Worm (Caenorhabditis elegans): ENCODE measurements around the gene Y39A1A.2.

Gene Y39A1A.2

ce11 chrIII:10604325-10604724, 959 bp upstream of the Y39A1A.2 start:
- TF ChIP-seq ceh-48 (tag; optimal IDR thresholded peaks at IDR 0.05): no peak
- TF ChIP-seq hlh-30 (tag; optimal IDR thresholded peaks at IDR 0.05; ENCODE audit: insufficient read depth): peak; percentile 10

- TF ChIP-seq C08G9.2 (tag; optimal IDR thresholded peaks at IDR 0.05): no peak
- TF ChIP-seq ceh-31 (tag; optimal IDR thresholded peaks at IDR 0.05): no peak
- no peak for TF ChIP-seq ceh-45 (GFP tag; IDR thresholded peaks at IDR 0.05)
- no peak for TF ChIP-seq pros-1 (tag; optimal IDR thresholded peaks at IDR 0.05)
- no peak for TF ChIP-seq zip-5 (tag; optimal IDR thresholded peaks at IDR 0.05)
- TF ChIP-seq ceh-6 (GFP tag; optimal IDR thresholded peaks at IDR 0.05): no peak
- no peak for TF ChIP-seq F13H6.1 (tag; optimal IDR thresholded peaks at IDR 0.05)
- no peak for TF ChIP-seq C38D4.7 (GFP tag; optimal IDR thresholded peaks at IDR 0.05)
- TF ChIP-seq hlh-6 (tag; optimal IDR thresholded peaks at IDR 0.05): no peak
- TF ChIP-seq lim-6 (tag; optimal IDR thresholded peaks at IDR 0.05): no peak
Observed at ce11 chrIII:10600894-10601293, 2.5 kb downstream of the Y39A1A.2 start.

DNA sequence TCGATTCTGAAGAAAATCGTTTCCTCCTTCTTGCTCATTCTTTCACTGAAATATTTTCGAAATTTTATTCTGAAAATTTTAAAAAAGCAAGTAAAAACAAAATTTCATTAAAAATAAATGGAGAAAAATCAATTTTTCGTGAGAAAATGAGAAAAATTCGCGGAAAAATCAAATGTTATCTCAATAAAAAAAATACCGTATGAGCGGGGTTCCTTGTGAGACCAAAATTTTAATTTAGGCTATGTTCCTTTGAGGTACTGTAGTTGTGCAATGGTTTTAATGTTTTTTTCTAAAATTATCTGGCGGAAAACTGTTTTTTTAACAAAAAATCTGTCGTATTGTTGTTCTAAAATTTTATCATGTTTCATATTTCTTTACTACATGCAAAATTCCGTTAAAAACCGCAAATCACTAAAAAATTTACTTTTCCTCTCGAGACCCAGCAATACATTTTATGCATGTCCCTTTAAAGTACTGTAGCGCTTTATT, 3.2 kb downstream of the Y39A1A.2 start, which contains the start of gene epg-6:
Gene epg-6 (minus strand): TSS at position 51 of the 489 bp plus-strand sequence.
- no peak for TF ChIP-seq ref-2 (tag; optimal IDR thresholded peaks at IDR 0.05)
- no peak for TF ChIP-seq sox-4 (tag; optimal IDR thresholded peaks at IDR 0.05)
- no peak for TF ChIP-seq pat-9 (tag; optimal IDR thresholded peaks at IDR 0.05)
- no peak for TF ChIP-seq gmeb-2 (tag; optimal IDR thresholded peaks at IDR 0.05)
- no peak for TF ChIP-seq K02D7.2 (tag; optimal IDR thresholded peaks at IDR 0.05)
- no peak for TF ChIP-seq fkh-6 (tag; optimal IDR thresholded peaks at IDR 0.05)
- no peak for TF ChIP-seq lin-11 (tag; optimal IDR thresholded peaks at IDR 0.05)
- TF ChIP-seq odd-2 (tag; optimal IDR thresholded peaks at IDR 0.05): no peak

DNA sequence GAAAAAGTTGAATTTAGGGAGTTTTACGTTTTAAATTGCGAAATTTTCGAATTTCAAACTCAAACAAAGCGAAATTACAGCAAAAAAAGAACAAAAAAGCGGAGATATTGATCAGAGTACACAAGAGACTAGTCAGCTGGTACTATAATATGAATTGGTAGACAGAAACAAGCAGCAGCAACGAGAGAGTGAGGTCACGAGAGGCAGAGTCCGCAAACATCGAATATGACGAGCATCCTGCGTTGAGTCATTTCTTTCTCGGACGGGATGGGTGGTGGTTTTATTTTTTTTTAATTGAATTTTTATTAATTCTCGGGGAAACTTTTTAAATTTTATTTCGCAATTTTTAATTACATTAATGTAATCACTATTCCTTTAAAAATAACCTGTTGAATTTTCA, 3.7 kb downstream of the Y39A1A.2 start:
- TF ChIP-seq pag-3 (tag; optimal IDR thresholded peaks at IDR 0.05; ENCODE audit: borderline replicate concordance) (no peak), hlh-30 (tag; optimal IDR thresholded peaks at IDR 0.05; ENCODE audit: insufficient read depth) (peak; percentile 98), nfya-1 (tag; optimal IDR thresholded peaks at IDR 0.05) (peak; percentile 11), syd-9 (tag; optimal IDR thresholded peaks at IDR 0.05) (no peak), ceh-14 (tag; optimal IDR thresholded peaks at IDR 0.05) (peak; percentile 4), pat-9 (tag; optimal IDR thresholded peaks at IDR 0.05) (no peak), unc-42 (tag; optimal IDR thresholded peaks at IDR 0.05) (peak; percentile 34), ceh-18 (tag; optimal IDR thresholded peaks at IDR 0.05) (peak; percentile 5), F13H6.1 (tag; optimal IDR thresholded peaks at IDR 0.05) (no peak), ceh-31 (tag; optimal IDR thresholded peaks at IDR 0.05) (peak; percentile 45)

DNA sequence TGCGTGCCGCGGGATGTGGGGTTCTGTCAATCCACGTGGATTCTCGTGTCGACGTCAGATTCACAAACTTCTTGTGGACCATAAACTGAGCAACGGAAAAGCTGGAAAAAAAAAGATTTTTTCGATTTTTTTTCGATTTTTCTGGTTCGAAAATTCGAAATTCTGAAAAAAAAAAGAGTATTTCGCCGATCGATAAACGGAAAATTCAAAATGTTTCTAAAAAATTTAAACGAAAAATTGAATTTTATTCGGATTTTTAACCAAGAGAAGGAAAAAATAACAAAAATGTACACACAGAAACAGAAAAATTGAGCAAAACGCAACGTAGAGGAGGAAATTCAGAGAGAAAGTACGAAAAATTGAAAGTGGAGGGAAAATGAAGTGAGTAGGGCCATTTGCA, 7.0 kb downstream of the Y39A1A.2 start, which contains the start of gene Y39A1A.3:
Gene Y39A1A.3 (minus strand): TSS at position 101 of the 400 bp plus-strand sequence.
- TF ChIP-seq syd-9 (tag; optimal IDR thresholded peaks at IDR 0.05) (no peak), C08G9.2 (tag; optimal IDR thresholded peaks at IDR 0.05) (no peak), eyg-1 (tag; optimal IDR thresholded peaks at IDR 0.05) (no peak), nhr-11 (tag; optimal IDR thresholded peaks at IDR 0.05) (no peak), hlh-8 (tag; optimal IDR thresholded peaks at IDR 0.05) (no peak), pqm-1 (tag; optimal IDR thresholded peaks at IDR 0.05) (no peak), ceh-30 (tag; optimal IDR thresholded peaks at IDR 0.05) (no peak), madf-2 (tag; optimal IDR thresholded peaks at IDR 0.05) (no peak), pha-4 (tag; optimal IDR thresholded peaks at IDR 0.05) (no peak), ama-1 (optimal IDR thresholded peaks at IDR 0.05) (no peak), pat-9 (tag; optimal IDR thresholded peaks at IDR 0.05) (no peak), dve-1 (tag; optimal IDR thresholded peaks at IDR 0.05) (no peak), K02D7.2 (tag; optimal IDR thresholded peaks at IDR 0.05) (no peak), gmeb-2 (tag; optimal IDR thresholded peaks at IDR 0.05) (no peak), ceh-22 (tag; optimal IDR thresholded peaks at IDR 0.05) (no peak), ceh-18 (tag; optimal IDR thresholded peaks at IDR 0.05) (no peak), ceh-48 (tag; optimal IDR thresholded peaks at IDR 0.05) (no peak), pha-2 (tag; optimal IDR thresholded peaks at IDR 0.05) (no peak), ceh-9 (tag; optimal IDR thresholded peaks at IDR 0.05) (no peak)

Measured in whole organism, late embryonic.